Fruit fly (Drosophila melanogaster) whole organism, embryonic: ENCODE data around the gene CG42258.
A peak's percentile ranks its signal among the peaks of the same experiment; 100 is the strongest.

Experiments used
- ATbp ChIP-seq: fragments of 200-800 bp; sonication (Bioruptor generic); optimal IDR thresholded peaks from 2 replicates; lab custom pipeline; 2017; ENCODE audit warnings: missing biosample characterization, mild to moderate bottlenecking, missing genetic modification characterization, missing genetic modification reagents
- CG10267 ChIP-seq: fragments of 200-800 bp; sonication (Bioruptor generic); optimal IDR thresholded peaks from 2 replicates; lab custom pipeline; 2018; ENCODE audit warnings: missing biosample characterization, mild to moderate bottlenecking, missing genetic modification characterization, moderate library complexity
- CG10366 ChIP-seq: fragments of 200-800 bp; sonication (Bioruptor generic); IDR thresholded peaks from 2 replicates; pipeline ENCODE4 v1.3.6; 2022; ENCODE audit warnings: missing biosample characterization, missing genetic modification characterization
- CG12219 ChIP-seq: fragments of 200-800 bp; sonication (Bioruptor generic); optimal IDR thresholded peaks from 3 replicates; lab custom pipeline; 2018; ENCODE audit warnings: missing biosample characterization, mild to moderate bottlenecking, missing genetic modification characterization
- CG12744 ChIP-seq: fragments of 200-800 bp; sonication (Bioruptor generic); optimal IDR thresholded peaks from 2 replicates; lab custom pipeline; 2016; ENCODE audit warnings: missing biosample characterization, missing genetic modification characterization
- CG13287 ChIP-seq: fragments of 200-800 bp; sonication (Bioruptor generic); IDR thresholded peaks from 2 replicates; pipeline ENCODE4 v1.3.6; 2022; ENCODE audit warnings: missing biosample characterization, missing genetic modification characterization; ENCODE audit not compliant: partially characterized antibody
- CG14965 ChIP-seq: fragments of 200-800 bp; sonication (Bioruptor generic); optimal IDR thresholded peaks from 2 replicates; lab custom pipeline; 2016; ENCODE audit warnings: missing biosample characterization, missing genetic modification characterization, borderline replicate concordance
- CG15269 ChIP-seq: fragments of 200-800 bp; sonication (Bioruptor generic); optimal IDR thresholded peaks from 2 replicates; lab custom pipeline; 2018; ENCODE audit warnings: missing biosample characterization, mild to moderate bottlenecking, missing genetic modification characterization, moderate library complexity
- CG16815 ChIP-seq: fragments of 200-800 bp; sonication (Bioruptor generic); optimal IDR thresholded peaks from 3 replicates; lab custom pipeline; 2017; ENCODE audit warnings: missing biosample characterization, mild to moderate bottlenecking, missing genetic modification characterization
- CG30020 ChIP-seq: fragments of 200-800 bp; optimal IDR thresholded peaks from 2 replicates; lab custom pipeline; 2019; ENCODE audit warnings: missing biosample characterization, mild to moderate bottlenecking, missing genetic modification characterization, moderate library complexity
- CG4328 ChIP-seq: fragments of 200-800 bp; sonication (Bioruptor generic); optimal IDR thresholded peaks from 3 replicates; lab custom pipeline; 2017; ENCODE audit warnings: missing biosample characterization, missing genetic modification reagents, missing genetic modification characterization
- CG4404 ChIP-seq: fragments of 200-800 bp; sonication (Bioruptor generic); IDR thresholded peaks from 2 replicates; pipeline ENCODE4 v1.3.6; 2022; ENCODE audit warnings: missing biosample characterization, missing genetic modification characterization
- CG4854 ChIP-seq: fragments of 200-800 bp; sonication (Bioruptor generic); optimal IDR thresholded peaks from 2 replicates; lab custom pipeline; 2016; ENCODE audit warnings: missing biosample characterization, missing genetic modification characterization, inconsistent platforms
- CG6254 ChIP-seq: fragments of 200-800 bp; sonication (Bioruptor generic); optimal IDR thresholded peaks from 3 replicates; lab custom pipeline; 2017; ENCODE audit warnings: mild to moderate bottlenecking, missing biosample characterization, missing genetic modification reagents, missing genetic modification characterization
- CG6272 ChIP-seq: fragments of 200-800 bp; sonication (Bioruptor generic); IDR thresholded peaks from 2 replicates; pipeline ENCODE4 v1.3.6; 2022; ENCODE audit warnings: missing biosample characterization, missing genetic modification characterization
- CG6683 ChIP-seq: fragments of 200-800 bp; sonication (Bioruptor generic); optimal IDR thresholded peaks from 2 replicates; lab custom pipeline; 2017; ENCODE audit warnings: missing biosample characterization, mild to moderate bottlenecking, missing genetic modification characterization, missing genetic modification reagents
- CG7839 ChIP-seq: fragments of 200-800 bp; sonication (Bioruptor generic); optimal IDR thresholded peaks from 3 replicates; lab custom pipeline; 2018; ENCODE audit warnings: missing biosample characterization, mild to moderate bottlenecking, missing genetic modification characterization, moderate library complexity
- CG9797 ChIP-seq: fragments of 200-800 bp; sonication (Bioruptor generic); optimal IDR thresholded peaks from 3 replicates; lab custom pipeline; 2018; ENCODE audit warnings: missing biosample characterization, mild to moderate bottlenecking, missing genetic modification characterization
- D19A ChIP-seq: fragments of 200-800 bp; optimal IDR thresholded peaks from 3 replicates; lab custom pipeline; 2019; ENCODE audit warnings: missing biosample characterization, mild to moderate bottlenecking, missing genetic modification characterization, moderate library complexity
- Dek ChIP-seq: fragments of 200-800 bp; sonication (Bioruptor generic); optimal IDR thresholded peaks from 3 replicates; lab custom pipeline; 2019; ENCODE audit warnings: missing biosample characterization, mild to moderate bottlenecking, missing genetic modification characterization, moderate library complexity
- Ets65A ChIP-seq: fragments of 200-800 bp; sonication (Bioruptor generic); peaks from one replicate; lab custom pipeline; 2016; ENCODE audit warnings: missing biosample characterization, missing genetic modification characterization
- H15 ChIP-seq: fragments of 200-800 bp; sonication (Bioruptor generic); IDR thresholded peaks from 3 replicates; pipeline ENCODE4 v1.3.6; 2022; ENCODE audit warnings: missing biosample characterization, missing genetic modification characterization
- Hmr ChIP-seq: fragments of 200-800 bp; sonication (Bioruptor generic); optimal IDR thresholded peaks from 3 replicates; lab custom pipeline; 2017; ENCODE audit warnings: mild to moderate bottlenecking, missing biosample characterization, missing genetic modification reagents, missing genetic modification characterization
- Hmx ChIP-seq: fragments of 200-800 bp; sonication (Bioruptor generic); optimal IDR thresholded peaks from 2 replicates; lab custom pipeline; 2016; ENCODE audit warnings: missing biosample characterization, missing genetic modification characterization
- Mad ChIP-seq: fragments of 200-800 bp; sonication (Bioruptor generic); optimal IDR thresholded peaks from 2 replicates; lab custom pipeline; 2016; ENCODE audit warnings: missing biosample characterization, missing genetic modification characterization
- Nf-YB ChIP-seq: fragments of 200-800 bp; sonication (Bioruptor generic); optimal IDR thresholded peaks from 3 replicates; lab custom pipeline; 2019; ENCODE audit warnings: missing biosample characterization, mild to moderate bottlenecking, missing genetic modification characterization, moderate library complexity
- Ptx1 ChIP-seq: fragments of 200-800 bp; sonication (Bioruptor generic); IDR thresholded peaks from 2 replicates; pipeline ENCODE4 v1.3.6; 2022; ENCODE audit warnings: missing biosample characterization, missing genetic modification characterization
- Ravus ChIP-seq: fragments of 200-800 bp; sonication (Bioruptor generic); IDR thresholded peaks from 2 replicates; pipeline ENCODE4 v1.3.6; 2022; ENCODE audit warnings: missing biosample characterization, missing genetic modification characterization
- Spps ChIP-seq: fragments of 200-800 bp; sonication (Bioruptor generic); optimal IDR thresholded peaks from 2 replicates; lab custom pipeline; 2018; ENCODE audit warnings: missing biosample characterization, mild to moderate bottlenecking, missing genetic modification characterization
- Stat92E ChIP-seq, 3 experiments: fragments of >200 bp in 2 of 3; fragments of 200-800 bp in 1 of 3; sonication (Bioruptor generic) in 1 of 3; optimal IDR thresholded peaks; 2 replicates each; lab custom pipeline; 2017 to 2019; ENCODE audit warnings: missing biosample characterization in 3 of 3, missing genetic modification characterization in 3 of 3, mild to moderate bottlenecking in 1 of 3, moderate library complexity in 1 of 3
- TFAM ChIP-seq: fragments of 200-800 bp; sonication (Bioruptor generic); optimal IDR thresholded peaks from 2 replicates; lab custom pipeline; 2017; ENCODE audit warnings: missing biosample characterization, missing genetic modification characterization, inconsistent platforms
- Xrp1 ChIP-seq: fragments of 200-800 bp; sonication (Bioruptor generic); IDR thresholded peaks from 2 replicates; pipeline ENCODE4 v1.3.6; 2022; ENCODE audit warnings: missing biosample characterization, missing genetic modification characterization
- ab ChIP-seq: fragments of 200-800 bp; sonication (Bioruptor generic); optimal IDR thresholded peaks from 2 replicates; lab custom pipeline; 2016; ENCODE audit warnings: missing biosample characterization, missing genetic modification characterization
- ara ChIP-seq: fragments of 200-800 bp; sonication (Bioruptor generic); IDR thresholded peaks from 2 replicates; pipeline ENCODE4 v1.3.6; 2022; ENCODE audit warnings: missing biosample characterization, missing genetic modification characterization
- az2 ChIP-seq: fragments of 200-800 bp; sonication (Bioruptor generic); optimal IDR thresholded peaks from 3 replicates; lab custom pipeline; 2016; ENCODE audit warnings: missing biosample characterization, missing genetic modification characterization
- chinmo ChIP-seq: fragments of 200-800 bp; sonication (Bioruptor generic); IDR thresholded peaks from 4 replicates; pipeline ENCODE4 v1.3.6; 2022; ENCODE audit warnings: missing biosample characterization, missing genetic modification characterization; ENCODE audit not compliant: partially characterized antibody
- crp ChIP-seq, 2 experiments: fragments of 200-800 bp; sonication (Bioruptor generic); optimal IDR thresholded peaks; 2 replicates in 1 of 2; 3 replicates in 1 of 2; lab custom pipeline; 2017; ENCODE audit warnings: missing biosample characterization in 2 of 2, missing genetic modification characterization in 2 of 2, mild to moderate bottlenecking in 1 of 2, moderate library complexity in 1 of 2
- esg ChIP-seq: fragments of 200-800 bp; sonication (Bioruptor generic); conservative IDR thresholded peaks from 2 replicates; pipeline ENCODE4 v1.3.6; 2022; ENCODE audit warnings: missing biosample characterization, missing genetic modification characterization
- hth ChIP-seq: fragments of >200 bp; optimal IDR thresholded peaks from 2 replicates; lab custom pipeline; 2017; ENCODE audit warnings: inconsistent platforms
- jumu ChIP-seq: fragments of 200-800 bp; sonication (Bioruptor generic); optimal IDR thresholded peaks from 3 replicates; lab custom pipeline; 2016; ENCODE audit warnings: missing biosample characterization, missing genetic modification characterization
- ken ChIP-seq: fragments of 200-800 bp; sonication (Bioruptor generic); IDR thresholded peaks from 3 replicates; pipeline ENCODE4 v1.3.6; 2022; ENCODE audit warnings: missing biosample characterization, missing genetic modification characterization
- lbe ChIP-seq: fragments of 200-800 bp; sonication (Bioruptor generic); optimal IDR thresholded peaks from 2 replicates; lab custom pipeline; 2016; ENCODE audit warnings: missing biosample characterization, mild to moderate bottlenecking, missing genetic modification characterization
- peb ChIP-seq: fragments of 200-800 bp; sonication (Bioruptor generic); IDR thresholded peaks from 2 replicates; pipeline ENCODE4 v1.3.6; 2022; ENCODE audit warnings: missing biosample characterization, missing genetic modification characterization
- ranshi ChIP-seq: fragments of 200-800 bp; sonication (Bioruptor generic); IDR thresholded peaks from 2 replicates; pipeline ENCODE4 v1.3.6; 2022; ENCODE audit warnings: missing biosample characterization, missing genetic modification characterization
- row ChIP-seq: fragments of 200-800 bp; sonication (Bioruptor generic); IDR thresholded peaks from 3 replicates; pipeline ENCODE4 v1.3.6; 2022; ENCODE audit warnings: missing biosample characterization, missing genetic modification characterization
- sima ChIP-seq: fragments of 200-800 bp; sonication (Bioruptor generic); optimal IDR thresholded peaks from 2 replicates; lab custom pipeline; 2016; ENCODE audit warnings: missing biosample characterization, missing genetic modification characterization
- sob ChIP-seq: fragments of 200-800 bp; sonication (Bioruptor generic); IDR thresholded peaks from 2 replicates; pipeline ENCODE4 v1.3.6; 2022; ENCODE audit warnings: missing biosample characterization, missing genetic modification characterization
- stwl ChIP-seq: fragments of 200-800 bp; sonication (Bioruptor generic); optimal IDR thresholded peaks from 3 replicates; lab custom pipeline; 2018; ENCODE audit warnings: missing biosample characterization, mild to moderate bottlenecking, missing genetic modification characterization, moderate library complexity
- tgo ChIP-seq: fragments of 200-800 bp; sonication (Bioruptor generic); IDR thresholded peaks from 3 replicates; pipeline ENCODE4 v1.3.6; 2022; ENCODE audit warnings: missing biosample characterization, missing genetic modification characterization
- trem ChIP-seq: fragments of 200-800 bp; optimal IDR thresholded peaks from 3 replicates; lab custom pipeline; 2019; ENCODE audit warnings: missing biosample characterization, mild to moderate bottlenecking, missing genetic modification characterization, moderate library complexity
- twi ChIP-seq: fragments of 200-800 bp; optimal IDR thresholded peaks from 2 replicates; lab custom pipeline; 2019; ENCODE audit warnings: missing biosample characterization, mild to moderate bottlenecking, missing genetic modification characterization, moderate library complexity
- wdn ChIP-seq: fragments of 200-800 bp; sonication (Bioruptor generic); IDR thresholded peaks from 2 replicates; pipeline ENCODE4 v1.3.6; 2022; ENCODE audit warnings: missing biosample characterization, missing genetic modification characterization

Gene CG42258

DNA sequence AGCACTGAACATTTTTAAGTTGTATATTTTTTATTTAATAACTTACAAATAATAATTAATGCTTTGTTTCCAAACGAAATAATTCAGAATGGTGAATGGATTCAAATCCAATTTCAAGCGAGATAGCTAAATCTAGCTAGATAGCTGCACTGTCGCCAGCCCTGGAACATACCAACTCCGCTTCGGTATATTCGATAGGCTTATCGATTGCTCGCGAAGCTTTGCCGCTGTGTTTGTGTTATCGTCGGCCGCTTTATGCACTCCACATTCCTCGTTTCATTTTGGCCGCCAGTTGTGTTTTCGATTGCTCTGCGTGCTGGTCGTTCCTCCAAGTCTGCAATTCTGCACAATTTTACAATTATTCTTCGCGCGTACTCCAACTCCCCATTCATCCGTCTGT is 33.6 kb downstream of the CG42258 start, which contains the start of gene mdu (continued):
- TF ChIP-seq crp (GFP tag; optimal IDR thresholded peaks at IDR 0.05; lab: Kevin White, UChicago), result no peak
- TF ChIP-seq chinmo (GFP tag; lab: Robert Waterston, UW), result 0 out of 4 replicates have a peak, but pooled peaks have one; percentile 60
- no peak for TF ChIP-seq trem (tag; lab: Kevin White, UChicago)
- TF ChIP-seq Ets65A (GFP tag; lab: Kevin White, UChicago), result peak; percentile 19
- TF ChIP-seq Stat92E (GFP tag; optimal IDR thresholded peaks at IDR 0.05; lab: Kevin White, UChicago), result no peak
- no peak for TF ChIP-seq Hmx (GFP tag; lab: Kevin White, UChicago)
- TF ChIP-seq Xrp1 (GFP tag; lab: Robert Waterston, UW), result no peak
- TF ChIP-seq row, result peak; percentile 81
- peak; percentile 3 for TF ChIP-seq CG16815
- no peak for TF ChIP-seq CG4854 (GFP tag; lab: Kevin White, UChicago)
- TF ChIP-seq ken (GFP tag; lab: Robert Waterston, UW), result no peak
- no peak for TF ChIP-seq sima (GFP tag; lab: Kevin White, UChicago)
- no peak for TF ChIP-seq wdn
- TF ChIP-seq CG6254 (GFP tag; lab: Kevin White, UChicago), result no peak
- TF ChIP-seq Mad (GFP tag; lab: Kevin White, UChicago), result no peak
- TF ChIP-seq CG30020 (tag; lab: Kevin White, UChicago), result peak; percentile 13
- no peak for TF ChIP-seq Dek (tag; lab: Kevin White, UChicago)
- TF ChIP-seq CG6683, result no peak
- TF ChIP-seq H15 (GFP tag; lab: Robert Waterston, UW), result no peak
- peak; percentile 9 for TF ChIP-seq CG15269 (tag; lab: Kevin White, UChicago)
- no peak for TF ChIP-seq peb (GFP tag; lab: Robert Waterston, UW)
- TF ChIP-seq twi, result no peak
- TF ChIP-seq TFAM, result no peak
- no peak for TF ChIP-seq CG12219 (GFP tag; lab: Kevin White, UChicago)
- no peak for TF ChIP-seq esg
- TF ChIP-seq az2, result peak; percentile 23
- TF ChIP-seq ATbp (GFP tag; lab: Kevin White, UChicago), result no peak
- no peak for TF ChIP-seq Spps (tag; lab: Kevin White, UChicago)
- no peak; the same call in 2 of the 3 replicates for TF ChIP-seq tgo
- TF ChIP-seq CG13287, result peak; percentile 29; the same call in 1 of the 2 replicates
- no peak for TF ChIP-seq CG9797 (GFP tag; lab: Kevin White, UChicago)
- no peak for TF ChIP-seq Nf-YB (GFP tag; lab: Kevin White, UChicago)
- no peak for TF ChIP-seq ab (GFP tag; lab: Kevin White, UChicago)
- TF ChIP-seq lbe (GFP tag; lab: Kevin White, UChicago), result no peak
- no peak for TF ChIP-seq sob
- TF ChIP-seq CG12744, result no peak
- TF ChIP-seq hth (lab: Kevin White, UChicago), result no peak
- peak; percentile 5 for TF ChIP-seq CG10267 (tag; lab: Kevin White, UChicago)
- TF ChIP-seq CG10366, result no peak
- TF ChIP-seq ara (GFP tag; lab: Robert Waterston, UW), result no peak
- peak; percentile 38; the same call in 1 of the 2 replicates for TF ChIP-seq ranshi (GFP tag; lab: Robert Waterston, UW)
- no peak for TF ChIP-seq D19A (tag; lab: Kevin White, UChicago)
- peak; percentile 15 for TF ChIP-seq Hmr (GFP tag; lab: Kevin White, UChicago)
- TF ChIP-seq CG6272 (GFP tag; lab: Robert Waterston, UW), result no peak
- TF ChIP-seq CG14965 (GFP tag; lab: Kevin White, UChicago), result no peak
- peak; percentile 46 for TF ChIP-seq CG7839 (tag; lab: Kevin White, UChicago)
- TF ChIP-seq Ravus (GFP tag; lab: Robert Waterston, UW), result no peak
- TF ChIP-seq CG4328 (GFP tag; lab: Kevin White, UChicago), result no peak
- TF ChIP-seq jumu (GFP tag; lab: Kevin White, UChicago), result no peak
- peak; percentile 41 for TF ChIP-seq stwl (tag; lab: Kevin White, UChicago)
- peak; percentile 53; the same call in 1 of the 2 replicates for TF ChIP-seq Ptx1 (GFP tag; lab: Robert Waterston, UW)
- TF ChIP-seq CG4404, result no peak
